Worm (Caenorhabditis elegans) whole organism, young adult: ENCODE measurements around the gene Y39A1A.17.

Source experiments
- B0019.2 ChIP-seq: fragments of 200-800 bp; sonication (Bioruptor generic); conservative IDR thresholded peaks from 2 replicates; pipeline ENCODE4 v1.3.6; 2022; ENCODE audit warnings: missing genetic modification reagents, missing genetic modification characterization, missing compliant biosample characterization
- B0261.1 ChIP-seq: sonication (generic microtip); optimal IDR thresholded peaks from 2 replicates; lab custom pipeline; 2016; ENCODE audit warnings: mild to moderate bottlenecking, missing genetic modification characterization, moderate library complexity, missing compliant biosample characterization
- C06A6.2 ChIP-seq: fragments of 200-800 bp; sonication (Bioruptor generic); conservative IDR thresholded peaks from 2 replicates; pipeline ENCODE4 v1.3.6; 2022; ENCODE audit warnings: missing genetic modification characterization, missing compliant biosample characterization
- C17E4.6 ChIP-seq: fragments of 200-800 bp; sonication (Bioruptor generic); IDR thresholded peaks from 2 replicates; pipeline ENCODE4 v1.3.6; 2022; ENCODE audit warnings: missing genetic modification reagents, missing genetic modification characterization, missing compliant biosample characterization
- F10E7.11 ChIP-seq: sonication (generic microtip); optimal IDR thresholded peaks from 2 replicates; lab custom pipeline; 2017; ENCODE audit warnings: mild to moderate bottlenecking, missing genetic modification characterization, moderate library complexity, missing compliant biosample characterization
- F22D6.2 ChIP-seq: sonication (generic microtip); optimal IDR thresholded peaks from 2 replicates; lab custom pipeline; 2016; ENCODE audit warnings: mild to moderate bottlenecking, missing genetic modification characterization, missing compliant biosample characterization
- F33H1.4 ChIP-seq: fragments of 200-800 bp; sonication (Bioruptor generic); IDR thresholded peaks from 2 replicates; pipeline ENCODE4 v1.3.6; 2022; ENCODE audit warnings: missing genetic modification reagents, missing genetic modification characterization, missing compliant biosample characterization
- F37B4.10 ChIP-seq: fragments of 200-800 bp; sonication (Bioruptor generic); IDR thresholded peaks from 2 replicates; pipeline ENCODE4 v1.3.6; 2022; ENCODE audit warnings: missing genetic modification characterization, missing compliant biosample characterization
- F39B2.1 ChIP-seq: fragments of 200-800 bp; sonication (Bioruptor generic); IDR thresholded peaks from 2 replicates; pipeline ENCODE4 v1.3.6; 2022; ENCODE audit warnings: missing genetic modification reagents, missing genetic modification characterization, missing compliant biosample characterization
- F52B5.7 ChIP-seq: sonication (generic microtip); optimal IDR thresholded peaks from 2 replicates; lab custom pipeline; 2016; ENCODE audit warnings: mild to moderate bottlenecking, missing genetic modification characterization, missing compliant biosample characterization
- Y95B8A.8 ChIP-seq: fragments of 200-800 bp; sonication (Bioruptor generic); IDR thresholded peaks from 2 replicates; pipeline ENCODE4 v1.3.6; 2022; ENCODE audit warnings: missing genetic modification reagents, missing genetic modification characterization, missing compliant biosample characterization
- akir-1 ChIP-seq: fragments of 200-800 bp; sonication (Bioruptor generic); optimal IDR thresholded peaks from 2 replicates; lab custom pipeline; 2018; ENCODE audit warnings: mild to moderate bottlenecking, missing genetic modification characterization, moderate library complexity, missing compliant biosample characterization
- atf-7 ChIP-seq: sonication (generic microtip); optimal IDR thresholded peaks from 2 replicates; lab custom pipeline; 2017; ENCODE audit warnings: mild to moderate bottlenecking, missing genetic modification characterization, missing compliant biosample characterization
- attf-5 ChIP-seq: fragments of 200-800 bp; sonication (Bioruptor generic); optimal IDR thresholded peaks from 2 replicates; lab custom pipeline; 2018; ENCODE audit warnings: mild to moderate bottlenecking, missing genetic modification characterization, missing compliant biosample characterization
- attf-6 ChIP-seq: fragments of 200-800 bp; sonication (Bioruptor generic); IDR thresholded peaks from 2 replicates; pipeline ENCODE4 v1.3.6; 2022; ENCODE audit warnings: missing genetic modification reagents, missing genetic modification characterization, missing compliant biosample characterization
- bed-1 ChIP-seq: fragments of 200-800 bp; sonication (Bioruptor generic); IDR thresholded peaks from 2 replicates; pipeline ENCODE4 v1.3.6; 2022; ENCODE audit warnings: missing genetic modification reagents, missing genetic modification characterization, missing compliant biosample characterization
- cebp-1 ChIP-seq, 2 experiments: fragments of 200-800 bp in 1 of 2; sonication (Bioruptor generic) in 1 of 2; sonication (generic microtip) in 1 of 2; IDR thresholded peaks in 1 of 2; optimal IDR thresholded peaks in 1 of 2; 2 replicates each; pipeline versions ENCODE4 v1.3.6 to Lab custom; 2017 to 2022; ENCODE audit warnings: missing compliant biosample characterization in 2 of 2, missing genetic modification characterization in 2 of 2, mild to moderate bottlenecking in 1 of 2, missing genetic modification reagents in 1 of 2, moderate library complexity in 1 of 2
- chd-7 ChIP-seq: sonication (generic microtip); optimal IDR thresholded peaks from 2 replicates; lab custom pipeline; 2016; ENCODE audit warnings: mild to moderate bottlenecking, missing genetic modification characterization, moderate library complexity, missing compliant biosample characterization
- dox-1 ChIP-seq: fragments of 200-800 bp; sonication (Bioruptor generic); IDR thresholded peaks from 2 replicates; pipeline ENCODE4 v1.3.6; 2022; ENCODE audit warnings: missing genetic modification reagents, missing genetic modification characterization, missing compliant biosample characterization
- dpl-1 ChIP-seq: fragments of 150-350 bp; optimal IDR thresholded peaks from 2 replicates; lab custom pipeline; 2014; ENCODE audit warnings: missing biosample characterization, missing genetic modification reagents, missing genetic modification characterization
- efl-1 ChIP-seq: fragments of 150-350 bp; optimal IDR thresholded peaks from 2 replicates; lab custom pipeline; 2014; ENCODE audit warnings: missing biosample characterization, missing genetic modification reagents, missing genetic modification characterization
- fkh-3 ChIP-seq: sonication (generic microtip); optimal IDR thresholded peaks from 2 replicates; lab custom pipeline; 2016; ENCODE audit warnings: mild to moderate bottlenecking, missing genetic modification characterization, missing compliant biosample characterization
- gei-17 ChIP-seq: fragments of 200-800 bp; sonication (Bioruptor generic); optimal IDR thresholded peaks from 2 replicates; lab custom pipeline; 2018; ENCODE audit warnings: mild to moderate bottlenecking, missing genetic modification characterization, missing compliant biosample characterization
- him-1 ChIP-seq: sonication (generic microtip); optimal IDR thresholded peaks from 2 replicates; lab custom pipeline; 2016; ENCODE audit warnings: missing genotype, missing genetic modification reagents, missing genetic modification characterization, missing compliant biosample characterization
- hlh-12 ChIP-seq: sonication (generic microtip); optimal IDR thresholded peaks from 2 replicates; lab custom pipeline; 2016; ENCODE audit warnings: missing genetic modification characterization, missing compliant biosample characterization
- hmg-1.2 ChIP-seq: fragments of 200-800 bp; sonication (Bioruptor generic); IDR thresholded peaks from 2 replicates; pipeline ENCODE4 v1.3.6; 2022; ENCODE audit warnings: missing genetic modification reagents, missing genetic modification characterization, missing compliant biosample characterization
- lag-1 ChIP-seq: fragments of 200-800 bp; sonication (Bioruptor generic); IDR thresholded peaks from 2 replicates; pipeline ENCODE4 v1.3.6; 2022; ENCODE audit warnings: missing genetic modification reagents, missing genetic modification characterization, missing compliant biosample characterization
- let-526 ChIP-seq: fragments of 200-800 bp; sonication (Bioruptor generic); IDR thresholded peaks from 2 replicates; pipeline ENCODE4 v1.3.6; 2022; ENCODE audit warnings: missing genetic modification reagents, missing genetic modification characterization, missing compliant biosample characterization
- let-607 ChIP-seq, 2 experiments: fragments of 200-800 bp in 1 of 2; sonication (Bioruptor generic) in 1 of 2; sonication (generic microtip) in 1 of 2; optimal IDR thresholded peaks; 2 replicates each; lab custom pipeline; 2016 to 2018; ENCODE audit warnings: mild to moderate bottlenecking in 2 of 2, missing compliant biosample characterization in 2 of 2, missing genetic modification characterization in 2 of 2, moderate library complexity in 2 of 2, missing genotype in 1 of 2
- lin-40 ChIP-seq: sonication (generic microtip); optimal IDR thresholded peaks from 2 replicates; lab custom pipeline; 2016; ENCODE audit warnings: missing genetic modification characterization, mild to moderate bottlenecking, missing compliant biosample characterization, missing genotype, missing genetic modification reagents
- lin-54 ChIP-seq: fragments of 200-800 bp; sonication (Bioruptor generic); optimal IDR thresholded peaks from 2 replicates; lab custom pipeline; 2018; ENCODE audit warnings: mild to moderate bottlenecking, missing genetic modification characterization, missing compliant biosample characterization
- madf-10 ChIP-seq: sonication (generic microtip); optimal IDR thresholded peaks from 2 replicates; lab custom pipeline; 2016; ENCODE audit warnings: mild to moderate bottlenecking, missing genetic modification characterization, missing compliant biosample characterization
- madf-6 ChIP-seq: fragments of 200-800 bp; sonication (Bioruptor generic); IDR thresholded peaks from 2 replicates; pipeline ENCODE4 v1.3.6; 2022; ENCODE audit warnings: missing genetic modification reagents, missing genetic modification characterization, missing compliant biosample characterization
- mes-4 ChIP-seq: sonication (generic microtip); optimal IDR thresholded peaks from 2 replicates; lab custom pipeline; 2016; ENCODE audit warnings: missing genotype, missing genetic modification characterization, missing compliant biosample characterization
- mxl-1 ChIP-seq: sonication (generic microtip); optimal IDR thresholded peaks from 2 replicates; lab custom pipeline; 2016; ENCODE audit warnings: missing genetic modification characterization, missing compliant biosample characterization
- nfyb-1 ChIP-seq: fragments of 200-800 bp; sonication (Bioruptor generic); IDR thresholded peaks from 2 replicates; pipeline ENCODE4 v1.3.6; 2022; ENCODE audit warnings: missing genetic modification reagents, missing genetic modification characterization, missing compliant biosample characterization
- nhr-120 ChIP-seq: fragments of 200-800 bp; sonication (Bioruptor generic); IDR thresholded peaks from 2 replicates; pipeline ENCODE4 v1.3.6; 2022; ENCODE audit warnings: missing genetic modification characterization, missing compliant biosample characterization
- nhr-80 ChIP-seq: sonication (generic microtip); optimal IDR thresholded peaks from 2 replicates; lab custom pipeline; 2016; ENCODE audit warnings: missing genetic modification characterization, missing compliant biosample characterization
- pbrm-1 ChIP-seq: fragments of 200-800 bp; sonication (Bioruptor generic); IDR thresholded peaks from 2 replicates; pipeline ENCODE4 v1.3.6; 2022; ENCODE audit warnings: missing genetic modification reagents, missing genetic modification characterization, missing compliant biosample characterization
- rpc-1 ChIP-seq, 2 experiments: fragments of 150-350 bp in 1 of 2; sonication (generic microtip) in 1 of 2; optimal IDR thresholded peaks; 2 replicates each; lab custom pipeline; 2014 to 2018; ENCODE audit warnings: missing biosample characterization in 1 of 2, missing genetic modification characterization in 1 of 2, missing genetic modification reagents in 1 of 2, missing genotype in 1 of 2
- somi-1 ChIP-seq: fragments of 200-800 bp; sonication (Bioruptor generic); optimal IDR thresholded peaks from 2 replicates; lab custom pipeline; 2018; ENCODE audit warnings: mild to moderate bottlenecking, missing genetic modification characterization, missing compliant biosample characterization
- unc-130 ChIP-seq: sonication (generic microtip); optimal IDR thresholded peaks from 2 replicates; lab custom pipeline; 2016; ENCODE audit warnings: missing genetic modification reagents, missing genetic modification characterization, missing compliant biosample characterization
- unc-62 ChIP-seq: fragments of 150-350 bp; optimal IDR thresholded peaks from 2 replicates; lab custom pipeline; 2014; ENCODE audit warnings: missing biosample characterization, missing genetic modification reagents, missing genetic modification characterization
- xnd-1 ChIP-seq: sonication (generic microtip); optimal IDR thresholded peaks from 2 replicates; lab custom pipeline; 2016; ENCODE audit warnings: missing genotype, missing genetic modification reagents, missing genetic modification characterization, missing compliant biosample characterization
- ztf-28 ChIP-seq: fragments of 200-800 bp; sonication (Bioruptor generic); IDR thresholded peaks from 2 replicates; pipeline ENCODE4 v1.3.6; 2022; ENCODE audit warnings: missing genetic modification reagents, missing genetic modification characterization, missing compliant biosample characterization

Y39A1A.17 gene

DNA sequence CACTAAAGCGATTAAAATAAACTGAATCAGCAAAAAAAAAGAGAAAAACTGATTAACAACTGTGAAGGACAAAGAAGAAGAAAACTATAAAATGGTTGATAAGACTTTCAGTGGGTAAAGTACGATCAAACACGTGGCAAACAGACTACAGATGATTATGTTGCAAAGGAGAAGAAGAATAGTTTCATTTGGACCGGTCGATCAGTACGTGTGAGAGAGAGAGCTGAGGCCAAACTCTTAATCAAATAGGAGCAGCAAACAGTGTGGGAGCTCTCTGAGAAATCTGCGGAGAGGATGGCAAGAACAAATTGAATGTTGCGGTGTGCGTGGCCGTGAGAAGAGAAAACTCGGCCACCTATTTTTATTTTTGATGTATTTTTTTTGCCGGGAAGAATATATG is 28.1 kb upstream of the Y39A1A.17 start (continued):
- TF ChIP-seq atf-7 (peak; percentile 18), lin-40 (tag; lab: Kevin White, UChicago) (peak; percentile 11), B0019.2 (GFP tag; lab: Robert Waterston, UW) (no peak), mxl-1 (no peak), somi-1 (GFP tag; lab: Kevin White, UChicago) (no peak), nhr-80 (tag; lab: Kevin White, UChicago) (peak; percentile 32)

DNA sequence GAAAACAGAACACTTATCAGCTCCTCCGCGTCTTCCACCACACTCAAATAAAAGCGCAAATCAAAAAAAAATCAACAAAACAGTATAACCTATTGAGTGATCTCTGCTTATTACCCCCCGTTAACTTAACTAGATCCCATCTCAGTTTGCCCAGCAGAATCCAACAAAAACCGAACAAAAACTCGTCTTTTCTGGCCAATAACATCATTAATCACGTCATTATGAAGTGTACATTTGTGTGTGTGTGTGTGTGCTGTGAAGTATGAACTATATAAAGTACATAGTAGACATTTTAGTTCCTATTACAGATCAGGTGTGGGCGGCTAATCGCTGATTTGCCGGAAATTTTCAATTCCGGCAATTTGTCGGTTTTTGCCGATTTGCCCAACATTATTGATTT is 27.2 kb upstream of the Y39A1A.17 start:
- TF ChIP-seq efl-1 (GFP tag; lab: Kevin White, UChicago) = no peak
- TF ChIP-seq let-607 (tag; optimal IDR thresholded peaks at IDR 0.05; lab: Kevin White, UChicago) = peak in 1 of 2 experiments; percentile 14

DNA sequence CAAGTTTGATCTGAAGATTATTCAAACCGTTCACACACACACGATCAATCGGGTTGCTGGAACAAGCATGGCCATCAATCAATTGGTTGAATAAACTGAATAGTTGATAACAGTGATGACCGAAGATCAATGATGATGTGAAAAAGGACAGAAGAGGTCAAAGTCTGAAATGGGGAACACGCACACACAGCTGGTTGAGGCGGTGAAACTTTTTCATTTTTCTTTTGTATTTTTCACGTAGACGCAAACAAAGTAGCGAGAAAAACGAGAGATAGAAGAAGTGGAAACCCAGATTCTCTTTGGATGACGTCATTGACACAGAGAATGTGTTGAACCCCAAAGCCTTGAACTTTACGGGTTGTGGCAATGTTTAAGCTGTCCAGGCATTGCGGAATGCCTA is 26.6 kb upstream of the Y39A1A.17 start:
- TF ChIP-seq xnd-1 (no peak), unc-62 (GFP tag; lab: Kevin White, UChicago) (no peak), C17E4.6 (GFP tag; lab: Robert Waterston, UW) (no peak), bed-1 (GFP tag; lab: Robert Waterston, UW) (no peak), efl-1 (GFP tag; lab: Kevin White, UChicago) (no peak), madf-10 (tag; lab: Kevin White, UChicago) (peak; percentile 41), mes-4 (tag; lab: Kevin White, UChicago) (no peak), lin-54 (peak; percentile 24), mxl-1 (no peak), chd-7 (tag; lab: Kevin White, UChicago) (peak; percentile 60), attf-5 (GFP tag; lab: Kevin White, UChicago) (peak; percentile 46), madf-6 (GFP tag; lab: Robert Waterston, UW) (no peak), akir-1 (GFP tag; lab: Kevin White, UChicago) (no peak), lag-1 (GFP tag; lab: Robert Waterston, UW) (no peak), him-1 (tag; lab: Kevin White, UChicago) (no peak), rpc-1 (optimal IDR thresholded peaks at IDR 0.05; lab: Kevin White, UChicago) (no peak), rpc-1 (tag; optimal IDR thresholded peaks at IDR 0.05; lab: Kevin White, UChicago) (no peak), F37B4.10 (GFP tag; lab: Robert Waterston, UW) (0 out of 2 replicates have a peak, but pooled peaks have one; percentile 52), fkh-3 (tag; lab: Kevin White, UChicago) (no peak), F22D6.2 (peak; percentile 65), Y95B8A.8 (no peak), nfyb-1 (peak; percentile 80), B0261.1 (no peak), hlh-12 (tag; lab: Kevin White, UChicago) (no peak), ztf-28 (GFP tag; lab: Robert Waterston, UW) (no peak), C06A6.2 (GFP tag; lab: Robert Waterston, UW) (peak; percentile 53; the same call in 1 of the 2 replicates), pbrm-1 (GFP tag; lab: Robert Waterston, UW) (0 out of 2 replicates have a peak, but pooled peaks have one; percentile 7), lin-40 (tag; lab: Kevin White, UChicago) (peak; percentile 83), attf-6 (GFP tag; lab: Robert Waterston, UW) (no peak), gei-17 (no peak), let-526 (no peak; the same call in 1 of the 2 replicates), hmg-1.2 (no peak), F39B2.1 (no peak), dpl-1 (no peak), dox-1 (GFP tag; lab: Robert Waterston, UW) (peak; percentile 57; the same call in 1 of the 2 replicates), unc-130 (no peak), nhr-120 (no peak), cebp-1 (GFP tag; IDR thresholded peaks at IDR 0.05; lab: Robert Waterston, UW) (no peak), cebp-1 (tag; optimal IDR thresholded peaks at IDR 0.05; lab: Kevin White, UChicago) (peak; percentile 63), F52B5.7 (tag; lab: Kevin White, UChicago) (no peak), F10E7.11 (tag; lab: Kevin White, UChicago) (no peak), F33H1.4 (GFP tag; lab: Robert Waterston, UW) (no peak)
